Worm (Caenorhabditis elegans) whole organism, L1 larva: ENCODE data around the gene frpr-6.

Experiments
- ces-1 ChIP-seq: fragments of 150-350 bp; optimal IDR thresholded peaks from 2 replicates; lab custom pipeline; 2014; ENCODE audit warnings: missing biosample characterization, missing genetic modification reagents, missing genetic modification characterization
- nhr-237 ChIP-seq: fragments of 150-350 bp; optimal IDR thresholded peaks from 2 replicates; lab custom pipeline; 2014; ENCODE audit warnings: missing biosample characterization, missing genetic modification characterization
- tbx-2 ChIP-seq: sonication (generic microtip); optimal IDR thresholded peaks from 2 replicates; lab custom pipeline; 2016; ENCODE audit warnings: missing genetic modification characterization, missing compliant biosample characterization

DNA sequence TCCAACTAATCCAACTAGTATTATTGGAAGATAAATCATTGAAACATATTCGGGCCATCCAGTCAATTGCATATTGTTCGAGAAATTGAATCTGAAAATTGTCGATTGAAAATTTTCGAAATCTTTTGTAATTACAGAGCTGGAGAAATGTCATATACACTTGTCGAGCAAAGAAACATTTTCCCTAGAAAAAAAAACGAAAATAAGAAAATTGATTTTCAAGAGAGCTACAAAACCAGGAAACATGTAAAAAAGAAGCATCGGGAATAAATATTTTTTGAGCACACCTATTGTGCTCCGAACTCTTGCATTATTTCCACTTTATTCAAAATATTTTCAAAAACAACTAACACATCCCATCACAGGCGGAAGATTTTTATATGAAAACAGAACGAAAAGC lies at the start of gene frpr-6:
- TF ChIP-seq nhr-237 = no peak
- no peak for TF ChIP-seq tbx-2
- TF ChIP-seq ces-1 = no peak
